Worm (Caenorhabditis elegans) whole organism, midembryonic: Measurements from ENCODE around the gene spe-29.

Experiments
- T22C8.4 ChIP-seq: fragments of 200-800 bp; sonication (Bioruptor generic); IDR thresholded peaks from 2 replicates; pipeline ENCODE4 v1.3.6; 2022; ENCODE audit warnings: missing genetic modification characterization, missing compliant biosample characterization
- flt-1 ChIP-seq: fragments of 200-800 bp; sonication (Bioruptor generic); IDR thresholded peaks from 2 replicates; pipeline ENCODE4 v1.3.6; 2022; ENCODE audit warnings: missing genetic modification characterization, missing compliant biosample characterization
- klf-2 ChIP-seq: fragments of 200-800 bp; sonication (Bioruptor generic); conservative IDR thresholded peaks from 2 replicates; pipeline ENCODE4 v1.3.6; 2022; ENCODE audit warnings: missing genetic modification reagents, missing genetic modification characterization, missing compliant biosample characterization
- med-1 ChIP-seq: sonication (generic microtip); optimal IDR thresholded peaks from 2 replicates; lab custom pipeline; 2017; ENCODE audit warnings: missing genetic modification characterization, mild to moderate bottlenecking, missing compliant biosample characterization, antibody characterized with exemption, missing genetic modification reagents; ENCODE audit not compliant: insufficient read depth
- ref-1 ChIP-seq: fragments of 200-800 bp; sonication (Bioruptor generic); conservative IDR thresholded peaks from 2 replicates; pipeline ENCODE4 v1.3.6; 2022; ENCODE audit warnings: missing genetic modification reagents, missing genetic modification characterization, missing compliant biosample characterization
- tab-1 ChIP-seq: fragments of 200-800 bp; sonication (Bioruptor generic); IDR thresholded peaks from 2 replicates; pipeline ENCODE4 v1.3.6; 2022; ENCODE audit warnings: missing genetic modification characterization, missing compliant biosample characterization
- ztf-23 ChIP-seq: fragments of 200-800 bp; sonication (Bioruptor generic); IDR thresholded peaks from 2 replicates; pipeline ENCODE4 v1.3.6; 2022; ENCODE audit warnings: missing genetic modification reagents, missing genetic modification characterization, missing compliant biosample characterization
- ztf-29 ChIP-seq: fragments of 200-800 bp; sonication (Bioruptor generic); IDR thresholded peaks from 2 replicates; pipeline ENCODE4 v1.3.6; 2022; ENCODE audit warnings: missing genetic modification reagents, missing genetic modification characterization, missing compliant biosample characterization

ce11 chrIV:9932055-9932454 lies 1.6 kb upstream of the spe-29 start, which contains the start of the genes trmt-10A and F25H8.2:
- no peak for TF ChIP-seq ref-1 (GFP tag; lab: Robert Waterston, UW)
- TF ChIP-seq T22C8.4 (GFP tag; lab: Robert Waterston, UW), result no peak
- no peak for TF ChIP-seq klf-2 (GFP tag; lab: Robert Waterston, UW)
- no peak for TF ChIP-seq ztf-23 (GFP tag; lab: Robert Waterston, UW)
- no peak for TF ChIP-seq flt-1 (GFP tag; lab: Robert Waterston, UW)
- no peak for TF ChIP-seq med-1
- TF ChIP-seq tab-1 (GFP tag; lab: Robert Waterston, UW), result no peak
- TF ChIP-seq ztf-29 (GFP tag; lab: Robert Waterston, UW), result no peak
